ENCODE assay signal across 1 fruit fly cellular context in genomic region chr3R:22590668-22591275, dm6.
A peak's percentile ranks its signal among the peaks of the same experiment; 100 is the strongest.
TF ChIP-seq lines count a peak whose summit lies in the region.

No protein-coding gene starts in this region.

TF ChIP-seq in whole organism, embryonic, 481 proteins besides CTCF, POLR2A, EP300 and RAD21 (continued from another document and continues in another):
- peak; percentile 82 for TF ChIP-seq CG7556 (GFP tag; optimal IDR thresholded peaks at IDR 0.05; lab: Kevin White, UChicago)
- peak; percentile 28 for TF ChIP-seq TFAM (GFP tag; optimal IDR thresholded peaks at IDR 0.05; lab: Kevin White, UChicago)
- TF ChIP-seq CG2116 (GFP tag; optimal IDR thresholded peaks at IDR 0.05; lab: Kevin White, UChicago): peak; percentile 39
- TF ChIP-seq CG7357 (GFP tag; IDR thresholded peaks at IDR 0.05; lab: Robert Waterston, UW): no peak
- no peak for TF ChIP-seq fd64A (GFP tag; optimal IDR thresholded peaks at IDR 0.05; lab: Kevin White, UChicago)
- 0 out of 2 replicates have a peak, but pooled peaks have one; percentile 34 for TF ChIP-seq ttk (GFP tag; IDR thresholded peaks at IDR 0.05; lab: Robert Waterston, UW)
- no peak for TF ChIP-seq dan (GFP tag; IDR thresholded peaks at IDR 0.05; lab: Robert Waterston, UW)
- no peak for TF ChIP-seq CHES-1-like (GFP tag; optimal IDR thresholded peaks at IDR 0.05; lab: Kevin White, UChicago)
- peak; percentile 28 for TF ChIP-seq CG3065 (GFP tag; optimal IDR thresholded peaks at IDR 0.05; lab: Kevin White, UChicago)
- TF ChIP-seq CG5180 (GFP tag; optimal IDR thresholded peaks at IDR 0.05; lab: Kevin White, UChicago): peak; percentile 38
- TF ChIP-seq CG7786 (GFP tag; optimal IDR thresholded peaks at IDR 0.05; lab: Kevin White, UChicago): peak; percentile 19
- peak; percentile 34 for TF ChIP-seq CG15269 (tag; optimal IDR thresholded peaks at IDR 0.05; lab: Kevin White, UChicago)
- peak; percentile 37 for TF ChIP-seq esg (GFP tag; conservative IDR thresholded peaks at IDR 0.05; lab: Robert Waterston, UW)
- no peak for TF ChIP-seq z (GFP tag; IDR thresholded peaks at IDR 0.05; lab: Robert Waterston, UW)
- peak; percentile 69 for TF ChIP-seq CG6254 (GFP tag; optimal IDR thresholded peaks at IDR 0.05; lab: Kevin White, UChicago)
- TF ChIP-seq CG18599 (GFP tag; optimal IDR thresholded peaks at IDR 0.05; lab: Kevin White, UChicago): peak; percentile 22
- TF ChIP-seq ap (GFP tag; IDR thresholded peaks at IDR 0.05; lab: Robert Waterston, UW): no peak
- TF ChIP-seq Six4 (GFP tag; optimal IDR thresholded peaks at IDR 0.05; lab: Kevin White, UChicago): peak; percentile 51
- TF ChIP-seq CG9727 (GFP tag; optimal IDR thresholded peaks at IDR 0.05; lab: Kevin White, UChicago): peak; percentile 83
- no peak for TF ChIP-seq Taf1 (GFP tag; IDR thresholded peaks at IDR 0.05; lab: Robert Waterston, UW)
- peak; percentile 66; the same call in 2 of the 3 replicates for TF ChIP-seq zfh1 (GFP tag; IDR thresholded peaks at IDR 0.05; lab: Robert Waterston, UW)
- TF ChIP-seq CG5953 (GFP tag; IDR thresholded peaks at IDR 0.05; lab: Robert Waterston, UW): peak; percentile 22; the same call in 1 of the 2 replicates
- peak; percentile 34 for TF ChIP-seq jumu (GFP tag; optimal IDR thresholded peaks at IDR 0.05; lab: Kevin White, UChicago)
- TF ChIP-seq ken (GFP tag; IDR thresholded peaks at IDR 0.05; lab: Robert Waterston, UW): 0 out of 3 replicates have a peak, but pooled peaks have one; percentile 55
- no peak for TF ChIP-seq tna (GFP tag; IDR thresholded peaks at IDR 0.05; lab: Robert Waterston, UW; ENCODE audit: partially characterized antibody)
- peak; percentile 22 for TF ChIP-seq trh (GFP tag; optimal IDR thresholded peaks at IDR 0.05; lab: Kevin White, UChicago)
- peak; percentile 68 for TF ChIP-seq kni (GFP tag; optimal IDR thresholded peaks at IDR 0.05; lab: Kevin White, UChicago)
- no peak for TF ChIP-seq pita (GFP tag; optimal IDR thresholded peaks at IDR 0.05; lab: Kevin White, UChicago)
- no peak for TF ChIP-seq NfI (GFP tag; optimal IDR thresholded peaks at IDR 0.05; lab: Kevin White, UChicago)
- no peak for TF ChIP-seq HmgD (GFP tag; optimal IDR thresholded peaks at IDR 0.05; lab: Kevin White, UChicago)
- TF ChIP-seq cad (GFP tag; optimal IDR thresholded peaks at IDR 0.05; lab: Kevin White, UChicago): no peak
- peak; percentile 34; the same call in 1 of the 2 replicates for TF ChIP-seq E2f2 (GFP tag; IDR thresholded peaks at IDR 0.05; lab: Robert Waterston, UW)
- TF ChIP-seq Atf3 (GFP tag; optimal IDR thresholded peaks at IDR 0.05; lab: Kevin White, UChicago): peak; percentile 47
- 0 out of 2 replicates have a peak, but pooled peaks have one; percentile 14 for TF ChIP-seq Awh (GFP tag; IDR thresholded peaks at IDR 0.05; lab: Robert Waterston, UW)
- no peak for TF ChIP-seq Jarid2 (GFP tag; optimal IDR thresholded peaks at IDR 0.05; lab: Kevin White, UChicago)
- TF ChIP-seq Trl (optimal IDR thresholded peaks at IDR 0.05; lab: Kevin White, UChicago): no peak
- peak; percentile 10 for TF ChIP-seq Trl (GFP tag; optimal IDR thresholded peaks at IDR 0.05; lab: Kevin White, UChicago)
- TF ChIP-seq D19A (tag; optimal IDR thresholded peaks at IDR 0.05; lab: Kevin White, UChicago): peak; percentile 73
- TF ChIP-seq CG17802 (tag; optimal IDR thresholded peaks at IDR 0.05; lab: Kevin White, UChicago): peak; percentile 12
- no peak; the same call in none of the 2 replicates for TF ChIP-seq ranshi (GFP tag; IDR thresholded peaks at IDR 0.05; lab: Robert Waterston, UW)
- no peak for TF ChIP-seq lbe (GFP tag; optimal IDR thresholded peaks at IDR 0.05; lab: Kevin White, UChicago)
- no peak for TF ChIP-seq CG42726 (GFP tag; IDR thresholded peaks at IDR 0.05; lab: Robert Waterston, UW; ENCODE audit: partially characterized antibody)
- no peak for TF ChIP-seq eve (GFP tag; optimal IDR thresholded peaks at IDR 0.05; lab: Kevin White, UChicago)
- no peak for TF ChIP-seq Hr39 (optimal IDR thresholded peaks at IDR 0.05; lab: Kevin White, UChicago)
- peak; percentile 63 for TF ChIP-seq CG4820 (GFP tag; optimal IDR thresholded peaks at IDR 0.05; lab: Kevin White, UChicago)
- peak; percentile 79 for TF ChIP-seq fd96Cb (tag; optimal IDR thresholded peaks at IDR 0.05; lab: Kevin White, UChicago)
- TF ChIP-seq Hr51 (GFP tag; optimal IDR thresholded peaks at IDR 0.05; lab: Kevin White, UChicago): peak; percentile 23 to 72
- no peak for TF ChIP-seq CG1832 (GFP tag; optimal IDR thresholded peaks at IDR 0.05; lab: Kevin White, UChicago)
- TF ChIP-seq slp2 (GFP tag; optimal IDR thresholded peaks at IDR 0.05; lab: Kevin White, UChicago): peak; percentile 45
- TF ChIP-seq CG9437 (GFP tag; optimal IDR thresholded peaks at IDR 0.05; lab: Kevin White, UChicago): peak; percentile 70
- no peak for TF ChIP-seq gro (GFP tag; optimal IDR thresholded peaks at IDR 0.05; lab: Kevin White, UChicago)
- TF ChIP-seq phol (tag; optimal IDR thresholded peaks at IDR 0.05; lab: Kevin White, UChicago): peak; percentile 84
- TF ChIP-seq CG7271 (tag; optimal IDR thresholded peaks at IDR 0.05; lab: Kevin White, UChicago): no peak
- TF ChIP-seq eyg (GFP tag; optimal IDR thresholded peaks at IDR 0.05; lab: Kevin White, UChicago): no peak
- peak; percentile 61 for TF ChIP-seq CG12104 (GFP tag; optimal IDR thresholded peaks at IDR 0.05; lab: Kevin White, UChicago)
- TF ChIP-seq hkb (optimal IDR thresholded peaks at IDR 0.05; lab: Kevin White, UChicago): no peak
- TF ChIP-seq hkb (GFP tag; IDR thresholded peaks at IDR 0.05; lab: Robert Waterston, UW): no peak
- TF ChIP-seq CG33213 (GFP tag; optimal IDR thresholded peaks at IDR 0.05; lab: Kevin White, UChicago): peak; percentile 18
- peak; percentile 49 for TF ChIP-seq CG4707 (GFP tag; optimal IDR thresholded peaks at IDR 0.05; lab: Kevin White, UChicago)
- 0 out of 2 replicates have a peak, but pooled peaks have one; percentile 13 for TF ChIP-seq Ada2b (GFP tag; IDR thresholded peaks at IDR 0.05; lab: Robert Waterston, UW)
- TF ChIP-seq exex (tag; optimal IDR thresholded peaks at IDR 0.05; lab: Kevin White, UChicago): no peak
- no peak for TF ChIP-seq D (optimal IDR thresholded peaks at IDR 0.05; lab: Kevin White, UChicago)
- TF ChIP-seq D (GFP tag; optimal IDR thresholded peaks at IDR 0.05; lab: Kevin White, UChicago): peak; percentile 81
- TF ChIP-seq HLH3B (GFP tag; IDR thresholded peaks at IDR 0.05; lab: Robert Waterston, UW): peak; percentile 22; the same call in 1 of the 2 replicates
- TF ChIP-seq CG11093 (GFP tag; IDR thresholded peaks at IDR 0.05; lab: Robert Waterston, UW): no peak
- TF ChIP-seq CG15011 (GFP tag; optimal IDR thresholded peaks at IDR 0.05; lab: Kevin White, UChicago): peak; percentile 35
- TF ChIP-seq pnt (GFP tag; optimal IDR thresholded peaks at IDR 0.05; lab: Kevin White, UChicago): peak; percentile 32
- TF ChIP-seq psq (GFP tag; optimal IDR thresholded peaks at IDR 0.05; lab: Kevin White, UChicago): no peak
- TF ChIP-seq knrl (GFP tag; IDR thresholded peaks at IDR 0.05; lab: Robert Waterston, UW; ENCODE audit: partially characterized antibody): no peak
- TF ChIP-seq dpn (GFP tag; optimal IDR thresholded peaks at IDR 0.05; lab: Kevin White, UChicago): peak; percentile 16 to 27
- no peak for TF ChIP-seq CG7928 (GFP tag; optimal IDR thresholded peaks at IDR 0.05; lab: Kevin White, UChicago)
- TF ChIP-seq CG4360 (GFP tag; IDR thresholded peaks at IDR 0.05; lab: Robert Waterston, UW): peak; percentile 40; the same call in 1 of the 2 replicates
- no peak for TF ChIP-seq sr (GFP tag; IDR thresholded peaks at IDR 0.05; lab: Robert Waterston, UW)
- peak; percentile 51 for TF ChIP-seq bab2 (GFP tag; optimal IDR thresholded peaks at IDR 0.05; lab: Kevin White, UChicago)
- no peak for TF ChIP-seq mld (GFP tag; IDR thresholded peaks at IDR 0.05; lab: Robert Waterston, UW; ENCODE audit: partially characterized antibody)
- TF ChIP-seq Dfd (GFP tag; optimal IDR thresholded peaks at IDR 0.05; lab: Kevin White, UChicago): no peak
- TF ChIP-seq shn (GFP tag; optimal IDR thresholded peaks at IDR 0.05; lab: Kevin White, UChicago): peak; percentile 52
- peak; percentile 13 for TF ChIP-seq en (GFP tag; optimal IDR thresholded peaks at IDR 0.05; lab: Kevin White, UChicago)
- TF ChIP-seq Mes4 (GFP tag; optimal IDR thresholded peaks at IDR 0.05; lab: Kevin White, UChicago): peak; percentile 40
- TF ChIP-seq CG10267 (tag; optimal IDR thresholded peaks at IDR 0.05; lab: Kevin White, UChicago): peak; percentile 65
- TF ChIP-seq trem (tag; optimal IDR thresholded peaks at IDR 0.05; lab: Kevin White, UChicago): peak; percentile 52
- peak; percentile 36 for TF ChIP-seq CG6654 (GFP tag; optimal IDR thresholded peaks at IDR 0.05; lab: Kevin White, UChicago)
- TF ChIP-seq CG34422 (GFP tag; IDR thresholded peaks at IDR 0.05; lab: Robert Waterston, UW): no peak
- TF ChIP-seq row (GFP tag; IDR thresholded peaks at IDR 0.05; lab: Robert Waterston, UW): peak; percentile 81
- peak; percentile 72 for TF ChIP-seq Hr3 (GFP tag; optimal IDR thresholded peaks at IDR 0.05; lab: Kevin White, UChicago)
- no peak for TF ChIP-seq CG1647 (GFP tag; optimal IDR thresholded peaks at IDR 0.05; lab: Kevin White, UChicago)
- no peak for TF ChIP-seq Deaf1 (tag; optimal IDR thresholded peaks at IDR 0.05; lab: Kevin White, UChicago)
- TF ChIP-seq Camta (GFP tag; optimal IDR thresholded peaks at IDR 0.05; lab: Kevin White, UChicago): peak; percentile 39
- no peak for TF ChIP-seq gcm2 (GFP tag; optimal IDR thresholded peaks at IDR 0.05; lab: Kevin White, UChicago)
- no peak for TF ChIP-seq pb (GFP tag; optimal IDR thresholded peaks at IDR 0.05; lab: Kevin White, UChicago)
- TF ChIP-seq CG30403 (GFP tag; optimal IDR thresholded peaks at IDR 0.05; lab: Kevin White, UChicago): peak; percentile 72
- no peak for TF ChIP-seq H2.0 (GFP tag; IDR thresholded peaks at IDR 0.05; lab: Robert Waterston, UW)
- no peak for TF ChIP-seq MESR4 (GFP tag; optimal IDR thresholded peaks at IDR 0.05; lab: Kevin White, UChicago)
- peak; percentile 72 for TF ChIP-seq gcm (GFP tag; optimal IDR thresholded peaks at IDR 0.05; lab: Kevin White, UChicago)
- TF ChIP-seq ro (GFP tag; IDR thresholded peaks at IDR 0.05; lab: Robert Waterston, UW): no peak
- TF ChIP-seq CG18011 (GFP tag; optimal IDR thresholded peaks at IDR 0.05; lab: Kevin White, UChicago): no peak
- peak; percentile 40 for TF ChIP-seq salm (tag; optimal IDR thresholded peaks at IDR 0.05; lab: Kevin White, UChicago)
- no peak for TF ChIP-seq CG8944 (GFP tag; optimal IDR thresholded peaks at IDR 0.05; lab: Kevin White, UChicago)
- TF ChIP-seq CG4617 (GFP tag; optimal IDR thresholded peaks at IDR 0.05; lab: Kevin White, UChicago; ENCODE audit: borderline replicate concordance): peak; percentile 8
- TF ChIP-seq CG10979 (tag; optimal IDR thresholded peaks at IDR 0.05; lab: Kevin White, UChicago): peak; percentile 86
- peak; percentile 52 for TF ChIP-seq CG17186 (GFP tag; optimal IDR thresholded peaks at IDR 0.05; lab: Kevin White, UChicago)
- no peak for TF ChIP-seq CG32767 (GFP tag; IDR thresholded peaks at IDR 0.05; lab: Robert Waterston, UW)
- TF ChIP-seq Stat92E (GFP tag; optimal IDR thresholded peaks at IDR 0.05; lab: Kevin White, UChicago): peak in 1 of 3 experiments; percentile 80
- TF ChIP-seq danr (GFP tag; IDR thresholded peaks at IDR 0.05; lab: Robert Waterston, UW): no peak
- peak; percentile 42; the same call in 1 of the 2 replicates for TF ChIP-seq CG17328 (GFP tag; IDR thresholded peaks at IDR 0.05; lab: Robert Waterston, UW)
- no peak for TF ChIP-seq CG9932 (GFP tag; IDR thresholded peaks at IDR 0.05; lab: Robert Waterston, UW)
- TF ChIP-seq CG31224 (GFP tag; IDR thresholded peaks at IDR 0.05; lab: Robert Waterston, UW): no peak
- no peak for TF ChIP-seq prd (optimal IDR thresholded peaks at IDR 0.05; lab: Kevin White, UChicago)
- TF ChIP-seq prd (GFP tag; IDR thresholded peaks at IDR 0.05; lab: Robert Waterston, UW): peak; percentile 31; the same call in 1 of the 3 replicates
- no peak for TF ChIP-seq peb (GFP tag; IDR thresholded peaks at IDR 0.05; lab: Robert Waterston, UW)
- no peak for TF ChIP-seq CG12071 (GFP tag; optimal IDR thresholded peaks at IDR 0.05; lab: Kevin White, UChicago)
- TF ChIP-seq Fer2 (tag; optimal IDR thresholded peaks at IDR 0.05; lab: Kevin White, UChicago): no peak
- peak; percentile 96 for TF ChIP-seq sens (GFP tag; lab: Kevin White, UChicago)
- no peak for TF ChIP-seq CG10321 (GFP tag; IDR thresholded peaks at IDR 0.05; lab: Robert Waterston, UW)
- TF ChIP-seq CG10565 (GFP tag; optimal IDR thresholded peaks at IDR 0.05; lab: Kevin White, UChicago): no peak
- peak; percentile 60 for TF ChIP-seq CG12659 (GFP tag; optimal IDR thresholded peaks at IDR 0.05; lab: Kevin White, UChicago)
- no peak for TF ChIP-seq sc (optimal IDR thresholded peaks at IDR 0.05; lab: Kevin White, UChicago)
- TF ChIP-seq sc (GFP tag; optimal IDR thresholded peaks at IDR 0.05; lab: Kevin White, UChicago): peak; percentile 79
- peak; percentile 20 for TF ChIP-seq Hmr (GFP tag; optimal IDR thresholded peaks at IDR 0.05; lab: Kevin White, UChicago)
- peak; percentile 66 for TF ChIP-seq CG2678 (tag; optimal IDR thresholded peaks at IDR 0.05; lab: Kevin White, UChicago)
- no peak for TF ChIP-seq Nf-YC (tag; optimal IDR thresholded peaks at IDR 0.05; lab: Kevin White, UChicago)
- peak; percentile 42 for TF ChIP-seq CG6813 (GFP tag; optimal IDR thresholded peaks at IDR 0.05; lab: Kevin White, UChicago)
- peak; percentile 35 for TF ChIP-seq cato (GFP tag; optimal IDR thresholded peaks at IDR 0.05; lab: Kevin White, UChicago; ENCODE audit: borderline replicate concordance)
- no peak for TF ChIP-seq CkIIα-i1 (GFP tag; IDR thresholded peaks at IDR 0.05; lab: Robert Waterston, UW)
- peak; percentile 77 for TF ChIP-seq CG8388 (GFP tag; optimal IDR thresholded peaks at IDR 0.05; lab: Kevin White, UChicago)
- peak; percentile 36 for TF ChIP-seq CG1603 (tag; optimal IDR thresholded peaks at IDR 0.05; lab: Kevin White, UChicago)
- TF ChIP-seq slou (GFP tag; optimal IDR thresholded peaks at IDR 0.05; lab: Kevin White, UChicago): no peak
- TF ChIP-seq CG14441 (GFP tag; IDR thresholded peaks at IDR 0.05; lab: Robert Waterston, UW): 0 out of 2 replicates have a peak, but pooled peaks have one; percentile 28
- peak; percentile 65 for TF ChIP-seq CG3407 (GFP tag; optimal IDR thresholded peaks at IDR 0.05; lab: Kevin White, UChicago)
- TF ChIP-seq CG2712 (tag; optimal IDR thresholded peaks at IDR 0.05; lab: Kevin White, UChicago): peak; percentile 83
- TF ChIP-seq CG10462 (GFP tag; optimal IDR thresholded peaks at IDR 0.05; lab: Kevin White, UChicago): peak; percentile 29
- TF ChIP-seq CG10654 (GFP tag; optimal IDR thresholded peaks at IDR 0.05; lab: Kevin White, UChicago): peak; percentile 42
- peak; percentile 61 for TF ChIP-seq odd (GFP tag; optimal IDR thresholded peaks at IDR 0.05; lab: Kevin White, UChicago)
